Worm (Caenorhabditis elegans): ENCODE data around the gene ttbk-2.1.
"Not testable (repeated sequence)": the region's sequence is repeated elsewhere in the genome, so short reads cannot be mapped to it uniquely, and the experiment has no call there.

The ttbk-2.1 gene

ce11 chrIV:5218496-5218895 lies 40.0 kb upstream of the ttbk-2.1 start, which contains the start of gene nsph-4.2:
Gene nsph-4.2 (plus strand): TSS chrIV:5218796.
- not testable (repeated sequence) for TF ChIP-seq ceh-20, vab-7, Y105C5A.15 (GFP tag; IDR thresholded peaks at IDR 0.05)

ce11 chrIV:5221721-5222120 lies 36.8 kb upstream of the ttbk-2.1 start:
- TF ChIP-seq set-16 (GFP tag; IDR thresholded peaks at IDR 0.05) (peak; percentile 89), dmd-8 (GFP tag; IDR thresholded peaks at IDR 0.05) (0 out of 2 replicates have a peak, but pooled peaks have one; percentile 18), nhr-76 (tag; optimal IDR thresholded peaks at IDR 0.05) (no peak), lim-7 (GFP tag; IDR thresholded peaks at IDR 0.05) (no peak), Y105C5A.15 (GFP tag; IDR thresholded peaks at IDR 0.05) (0 out of 2 replicates have a peak, but pooled peaks have one; percentile 15), aha-1 (tag) (peak; percentile 65), zag-1 (tag; optimal IDR thresholded peaks at IDR 0.05) (no peak), php-3 (GFP tag; IDR thresholded peaks at IDR 0.05) (no peak), R02D3.7 (tag; optimal IDR thresholded peaks at IDR 0.05) (no peak)

- TF ChIP-seq mdl-1 (tag; optimal IDR thresholded peaks at IDR 0.05) (no peak), attf-4 (tag; optimal IDR thresholded peaks at IDR 0.05) (no peak), tra-1 (GFP tag; IDR thresholded peaks at IDR 0.05) (no peak), dve-1 (tag; optimal IDR thresholded peaks at IDR 0.05; ENCODE audit: insufficient read depth) (no peak), unc-62 (GFP tag; optimal IDR thresholded peaks at IDR 0.05 in 1 of 2) (no peak), unc-62 (tag; optimal IDR thresholded peaks at IDR 0.05) (no peak), daf-8 (GFP tag; IDR thresholded peaks at IDR 0.05) (no peak), ceh-62 (tag; optimal IDR thresholded peaks at IDR 0.05) (no peak), nhr-237 (tag; optimal IDR thresholded peaks at IDR 0.05) (no peak), F49E8.2 (tag; optimal IDR thresholded peaks at IDR 0.05; ENCODE audit: borderline replicate concordance) (no peak), nhr-25 (tag; optimal IDR thresholded peaks at IDR 0.05; ENCODE audit: borderline replicate concordance, insufficient read depth) (no peak), F44E2.7 (GFP tag; IDR thresholded peaks at IDR 0.05) (no peak), hif-1 (tag; optimal IDR thresholded peaks at IDR 0.05) (no peak), daf-19 (GFP tag; conservative IDR thresholded peaks at IDR 0.05) (no peak), lin-1 (GFP tag; IDR thresholded peaks at IDR 0.05) (no peak), hlh-11 (tag; optimal IDR thresholded peaks at IDR 0.05) (no peak), T26A8.4 (GFP tag; IDR thresholded peaks at IDR 0.05) (no peak)
Measured at ce11 chrIV:5224238-5224637, 34.2 kb upstream of the ttbk-2.1 start, which contains the start of gene Y59E9AL.8. Gene Y59E9AL.8 (minus strand): TSS chrIV:5224338.

- 0 out of 2 replicates have a peak, but pooled peaks have one; percentile 13 for TF ChIP-seq F26F4.8 (GFP tag; conservative IDR thresholded peaks at IDR 0.05)
- peak; percentile 82 for TF ChIP-seq set-16 (GFP tag; IDR thresholded peaks at IDR 0.05)
- TF ChIP-seq pha-4 (GFP tag; IDR thresholded peaks at IDR 0.05) = peak; percentile 29; the same call in 1 of the 2 replicates
- TF ChIP-seq pha-4 (tag; optimal IDR thresholded peaks at IDR 0.05) = not testable (repeated sequence)
- TF ChIP-seq arid-1 (GFP tag; conservative IDR thresholded peaks at IDR 0.05) = 0 out of 2 replicates have a peak, but pooled peaks have one; percentile 12
Measured at ce11 chrIV:5225277-5225822, 33.1 kb upstream of the ttbk-2.1 start, which contains the start of gene cylc-1. Gene cylc-1 (minus strand): TSS chrIV:5225772.

DNA sequence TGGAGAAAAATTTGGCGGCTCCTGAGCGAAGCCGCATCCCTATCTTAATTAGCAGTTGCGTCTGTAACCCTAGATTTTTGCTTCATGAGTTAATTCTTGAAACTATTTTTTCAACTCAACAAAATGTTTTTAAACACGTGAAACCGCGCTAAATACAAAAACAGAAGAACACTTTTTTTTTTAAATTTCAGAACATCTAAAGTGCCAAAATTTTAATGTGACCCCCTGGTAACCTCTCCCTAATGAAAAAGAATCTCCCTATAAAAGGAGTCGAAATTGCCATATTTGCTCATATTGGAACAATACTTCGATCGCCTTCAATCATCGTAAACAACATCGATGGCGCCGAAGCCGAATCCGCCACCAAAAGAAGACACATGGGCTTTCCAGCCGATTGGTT lies 31.9 kb upstream of the ttbk-2.1 start, which contains the start of gene nsph-4.1:
TSS of gene nsph-4.1 (plus strand) at position 301 of the 400 bp plus-strand sequence.
- not testable (repeated sequence) for TF ChIP-seq zfp-3 (GFP tag; conservative IDR thresholded peaks at IDR 0.05); lin-13 (GFP tag; optimal IDR thresholded peaks at IDR 0.05); nhr-102 (tag; optimal IDR thresholded peaks at IDR 0.05)

Measured in whole organism, L4 larva.